Fruit fly (Drosophila melanogaster): Measurements from ENCODE around the gene Culd.

Culd gene

dm6 chr3L:8356196-8356595 is at the start of gene Culd:
TSS of gene Culd (minus strand) at chr3L:8356296.
- no peak for TF ChIP-seq CG8478 (optimal IDR thresholded peaks at IDR 0.05)
- TF ChIP-seq pan (optimal IDR thresholded peaks at IDR 0.05): no peak
- TF ChIP-seq EcR (GFP tag; optimal IDR thresholded peaks at IDR 0.05): no peak
- no peak for TF ChIP-seq usp (GFP tag; optimal IDR thresholded peaks at IDR 0.05)
- TF ChIP-seq Dll (optimal IDR thresholded peaks at IDR 0.05): no peak
- no peak for TF ChIP-seq psq (optimal IDR thresholded peaks at IDR 0.05)

dm6 chr3L:8405123-8405522 is 49.0 kb upstream of the Culd start, which contains the start of the genes Tpt, mkg-p and CG13667:
TSS of gene Tpt (minus strand) at chr3L:8405277.
TSS of gene mkg-p (minus strand) at chr3L:8405277.
TSS of gene CG13667 (plus strand) at chr3L:8405454.
- TF ChIP-seq EcR (GFP tag; optimal IDR thresholded peaks at IDR 0.05) (no peak), Dll (optimal IDR thresholded peaks at IDR 0.05) (no peak), usp (GFP tag; optimal IDR thresholded peaks at IDR 0.05) (no peak), psq (optimal IDR thresholded peaks at IDR 0.05) (no peak), pan (optimal IDR thresholded peaks at IDR 0.05) (no peak), CG8478 (optimal IDR thresholded peaks at IDR 0.05) (no peak)

- TF ChIP-seq pan (optimal IDR thresholded peaks at IDR 0.05) (peak; percentile 85), EcR (GFP tag; optimal IDR thresholded peaks at IDR 0.05) (no peak), psq (optimal IDR thresholded peaks at IDR 0.05) (no peak), CG8478 (optimal IDR thresholded peaks at IDR 0.05) (no peak), usp (GFP tag; optimal IDR thresholded peaks at IDR 0.05) (no peak), Dll (optimal IDR thresholded peaks at IDR 0.05) (no peak)
Observed at dm6 chr3L:8398763-8399445, 42.8 kb upstream of the Culd start.

dm6 chr3L:8396187-8396586 is 40.1 kb upstream of the Culd start:
- no peak for TF ChIP-seq usp (GFP tag; optimal IDR thresholded peaks at IDR 0.05)
- TF ChIP-seq Dll (optimal IDR thresholded peaks at IDR 0.05): no peak
- no peak for TF ChIP-seq psq (optimal IDR thresholded peaks at IDR 0.05)
- no peak for TF ChIP-seq CG8478 (optimal IDR thresholded peaks at IDR 0.05)
- TF ChIP-seq pan (optimal IDR thresholded peaks at IDR 0.05): no peak
- no peak for TF ChIP-seq EcR (GFP tag; optimal IDR thresholded peaks at IDR 0.05)

dm6 chr3L:8395630-8396168 is 39.6 kb upstream of the Culd start, which contains the start of gene CG7120:
TSS of gene CG7120 (plus strand) at chr3L:8396000.
- TF ChIP-seq pan (optimal IDR thresholded peaks at IDR 0.05): no peak
- TF ChIP-seq CG8478 (optimal IDR thresholded peaks at IDR 0.05): no peak
- TF ChIP-seq usp (GFP tag; optimal IDR thresholded peaks at IDR 0.05): no peak
- TF ChIP-seq psq (optimal IDR thresholded peaks at IDR 0.05): no peak
- TF ChIP-seq Dll (optimal IDR thresholded peaks at IDR 0.05): no peak
- TF ChIP-seq EcR (GFP tag; optimal IDR thresholded peaks at IDR 0.05): no peak

- no peak for TF ChIP-seq CG8478 (optimal IDR thresholded peaks at IDR 0.05)
- TF ChIP-seq EcR (GFP tag; optimal IDR thresholded peaks at IDR 0.05): no peak
- no peak for TF ChIP-seq Dll (optimal IDR thresholded peaks at IDR 0.05)
- no peak for TF ChIP-seq psq (optimal IDR thresholded peaks at IDR 0.05)
- no peak for TF ChIP-seq usp (GFP tag; optimal IDR thresholded peaks at IDR 0.05)
- TF ChIP-seq pan (optimal IDR thresholded peaks at IDR 0.05): no peak
Observed at dm6 chr3L:8394944-8395343, 38.8 kb upstream of the Culd start.

- no peak for TF ChIP-seq EcR (GFP tag; optimal IDR thresholded peaks at IDR 0.05)
- TF ChIP-seq psq (optimal IDR thresholded peaks at IDR 0.05): no peak
Observed at dm6 chr3L:8394132-8394531, 38.0 kb upstream of the Culd start.

- TF ChIP-seq CG8478 (optimal IDR thresholded peaks at IDR 0.05) (no peak), pan (optimal IDR thresholded peaks at IDR 0.05) (no peak), psq (optimal IDR thresholded peaks at IDR 0.05) (no peak), Dll (optimal IDR thresholded peaks at IDR 0.05) (no peak), EcR (GFP tag; optimal IDR thresholded peaks at IDR 0.05) (no peak), usp (GFP tag; optimal IDR thresholded peaks at IDR 0.05) (no peak)
Observed at dm6 chr3L:8393549-8393948, 37.5 kb upstream of the Culd start, which contains the start of gene Jon66Cii. TSS of gene Jon66Cii (minus strand) at chr3L:8393649.

dm6 chr3L:8391240-8391639 is 35.1 kb upstream of the Culd start, which contains the start of gene Jon66Ci:
TSS of gene Jon66Ci (plus strand) at chr3L:8391540.
- no peak for TF ChIP-seq EcR (GFP tag; optimal IDR thresholded peaks at IDR 0.05)
- TF ChIP-seq pan (optimal IDR thresholded peaks at IDR 0.05): no peak
- no peak for TF ChIP-seq CG8478 (optimal IDR thresholded peaks at IDR 0.05)
- TF ChIP-seq usp (GFP tag; optimal IDR thresholded peaks at IDR 0.05): no peak
- no peak for TF ChIP-seq psq (optimal IDR thresholded peaks at IDR 0.05)

dm6 chr3L:8385055-8385454 is 29.0 kb upstream of the Culd start:
- no peak for TF ChIP-seq Dll (optimal IDR thresholded peaks at IDR 0.05)
- TF ChIP-seq psq (optimal IDR thresholded peaks at IDR 0.05): no peak

- TF ChIP-seq usp (GFP tag; optimal IDR thresholded peaks at IDR 0.05): no peak
- no peak for TF ChIP-seq CG8478 (optimal IDR thresholded peaks at IDR 0.05)
Observed at dm6 chr3L:8383968-8384367, 27.9 kb upstream of the Culd start.

dm6 chr3L:8379161-8379560 is 23.1 kb upstream of the Culd start:
- TF ChIP-seq usp (GFP tag; optimal IDR thresholded peaks at IDR 0.05): no peak
- TF ChIP-seq psq (optimal IDR thresholded peaks at IDR 0.05): no peak
- TF ChIP-seq Dll (optimal IDR thresholded peaks at IDR 0.05): no peak
- TF ChIP-seq CG8478 (optimal IDR thresholded peaks at IDR 0.05): no peak
- no peak for TF ChIP-seq pan (optimal IDR thresholded peaks at IDR 0.05)
- no peak for TF ChIP-seq EcR (GFP tag; optimal IDR thresholded peaks at IDR 0.05)

- no peak for TF ChIP-seq Dll (optimal IDR thresholded peaks at IDR 0.05)
- TF ChIP-seq psq (optimal IDR thresholded peaks at IDR 0.05): no peak
- TF ChIP-seq EcR (GFP tag; optimal IDR thresholded peaks at IDR 0.05): no peak
- TF ChIP-seq usp (GFP tag; optimal IDR thresholded peaks at IDR 0.05): no peak
- no peak for TF ChIP-seq pan (optimal IDR thresholded peaks at IDR 0.05)
- no peak for TF ChIP-seq CG8478 (optimal IDR thresholded peaks at IDR 0.05)
Observed at dm6 chr3L:8374107-8374506, 18.0 kb upstream of the Culd start.

Data from whole organism.